Worm (Caenorhabditis elegans) whole organism, L1 larva: ENCODE data around the gene F17C11.12.

Experiments used
- Y116A8C.19 ChIP-seq: sonication (generic microtip); optimal IDR thresholded peaks from 2 replicates; lab custom pipeline; 2016; ENCODE audit warnings: missing compliant biosample characterization, missing genetic modification characterization, borderline replicate concordance
- alr-1 ChIP-seq: fragments of 200-800 bp; sonication (Bioruptor generic); optimal IDR thresholded peaks from 2 replicates; lab custom pipeline; 2018; ENCODE audit warnings: borderline replicate concordance, mild to moderate bottlenecking, missing genetic modification characterization, missing compliant biosample characterization
- aly-2 ChIP-seq: fragments of 150-350 bp; optimal IDR thresholded peaks from 2 replicates; lab custom pipeline; 2014; ENCODE audit warnings: missing biosample characterization, missing genetic modification characterization
- blmp-1 ChIP-seq: fragments of 150-350 bp; optimal IDR thresholded peaks from 2 replicates; lab custom pipeline; 2014; ENCODE audit warnings: missing biosample characterization, missing genetic modification characterization
- ceh-8 ChIP-seq: fragments of 200-800 bp; sonication (Bioruptor generic); optimal IDR thresholded peaks from 2 replicates; lab custom pipeline; 2018; ENCODE audit warnings: mild to moderate bottlenecking, missing genetic modification characterization, moderate library complexity, missing compliant biosample characterization
- ceh-82 ChIP-seq, 3 experiments: fragments of 150-350 bp in 1 of 3; sonication (generic microtip) in 2 of 3; optimal IDR thresholded peaks; 2 replicates each; lab custom pipeline; 2014 to 2017; ENCODE audit warnings: missing biosample characterization in 3 of 3, missing genetic modification characterization in 3 of 3
- ceh-90 ChIP-seq: sonication (generic microtip); optimal IDR thresholded peaks from 2 replicates; lab custom pipeline; 2016; ENCODE audit warnings: missing genetic modification characterization, missing compliant biosample characterization
- dpl-1 ChIP-seq, 3 experiments: fragments of 150-350 bp in 2 of 3; sonication (generic microtip) in 1 of 3; optimal IDR thresholded peaks; 2 replicates each; lab custom pipeline; 2014 to 2017; ENCODE audit warnings: missing biosample characterization in 3 of 3, missing genetic modification characterization in 3 of 3, missing genetic modification reagents in 3 of 3
- dsc-1 ChIP-seq: sonication (generic microtip); optimal IDR thresholded peaks from 2 replicates; lab custom pipeline; 2016; ENCODE audit warnings: mild to moderate bottlenecking, missing genetic modification characterization, missing compliant biosample characterization
- efl-1 ChIP-seq, 4 experiments: fragments of 150-350 bp; optimal IDR thresholded peaks in 3 of 4; peaks in 1 of 4; 1 replicate in 1 of 4; 2 replicates in 3 of 4; lab custom pipeline; 2014; ENCODE audit warnings: missing biosample characterization in 2 of 4, missing genetic modification characterization in 2 of 4, missing genetic modification reagents in 2 of 4
- egl-27 ChIP-seq, 2 experiments: fragments of 150-350 bp in 1 of 2; sonication (generic microtip); optimal IDR thresholded peaks; 3 replicates each; lab custom pipeline; 2017 to 2018; ENCODE audit warnings: missing biosample characterization in 2 of 2, missing genetic modification characterization in 2 of 2, missing genetic modification reagents in 2 of 2
- elt-2 ChIP-seq: sonication (generic microtip); optimal IDR thresholded peaks from 2 replicates; lab custom pipeline; 2016; ENCODE audit warnings: missing genetic modification characterization, mild to moderate bottlenecking, inconsistent platforms, missing compliant biosample characterization, missing genetic modification reagents
- fkh-8 ChIP-seq: sonication (generic microtip); optimal IDR thresholded peaks from 2 replicates; lab custom pipeline; 2016; ENCODE audit warnings: mild to moderate bottlenecking, missing genetic modification characterization, missing compliant biosample characterization
- fos-1 ChIP-seq: fragments of 150-350 bp; optimal IDR thresholded peaks from 2 replicates; lab custom pipeline; 2014; ENCODE audit warnings: missing biosample characterization, missing genetic modification characterization
- grh-1 ChIP-seq: fragments of 200-800 bp; sonication (Bioruptor generic); IDR thresholded peaks from 2 replicates; pipeline ENCODE4 v1.3.6; 2022; ENCODE audit warnings: missing genetic modification reagents, missing genetic modification characterization, missing compliant biosample characterization
- hlh-17 ChIP-seq: fragments of 200-800 bp; sonication (Bioruptor generic); optimal IDR thresholded peaks from 2 replicates; lab custom pipeline; 2018; ENCODE audit warnings: missing genetic modification characterization, mild to moderate bottlenecking, missing compliant biosample characterization, moderate library complexity, borderline replicate concordance
- hpl-2 ChIP-seq: fragments of 150-350 bp; optimal IDR thresholded peaks from 2 replicates; lab custom pipeline; 2014; ENCODE audit warnings: missing biosample characterization, missing genetic modification reagents, missing genetic modification characterization
- lin-13 ChIP-seq: fragments of 150-350 bp; optimal IDR thresholded peaks from 2 replicates; lab custom pipeline; 2014; ENCODE audit warnings: missing biosample characterization, missing genetic modification reagents, missing genetic modification characterization
- lin-14 ChIP-seq: fragments of 200-800 bp; sonication (Bioruptor generic); optimal IDR thresholded peaks from 2 replicates; lab custom pipeline; 2018; ENCODE audit warnings: mild to moderate bottlenecking, missing genetic modification characterization, moderate library complexity, missing compliant biosample characterization
- lin-15B ChIP-seq: fragments of 150-350 bp; sonication (generic microtip); optimal IDR thresholded peaks from 3 replicates; lab custom pipeline; 2014; ENCODE audit warnings: missing biosample characterization, missing genetic modification characterization
- lin-39 ChIP-seq: fragments of 150-350 bp; optimal IDR thresholded peaks from 2 replicates; lab custom pipeline; 2014; ENCODE audit warnings: missing biosample characterization, missing genetic modification reagents, missing genetic modification characterization
- mdl-1 ChIP-seq, 2 experiments: fragments of 150-350 bp; optimal IDR thresholded peaks; 2 replicates each; lab custom pipeline; 2014 to 2017; ENCODE audit warnings: missing biosample characterization in 2 of 2, missing genetic modification characterization in 2 of 2, inconsistent platforms in 1 of 2
- nhr-20 ChIP-seq: sonication (generic microtip); optimal IDR thresholded peaks from 2 replicates; lab custom pipeline; 2016; ENCODE audit warnings: mild to moderate bottlenecking, missing genetic modification characterization, missing compliant biosample characterization
- nhr-237 ChIP-seq: fragments of 150-350 bp; optimal IDR thresholded peaks from 2 replicates; lab custom pipeline; 2014; ENCODE audit warnings: missing biosample characterization, missing genetic modification characterization
- nhr-47 ChIP-seq: sonication (generic microtip); optimal IDR thresholded peaks from 2 replicates; lab custom pipeline; 2016; ENCODE audit warnings: mild to moderate bottlenecking, missing genetic modification characterization, moderate library complexity, missing compliant biosample characterization
- nhr-71 ChIP-seq: sonication (generic microtip); optimal IDR thresholded peaks from 2 replicates; lab custom pipeline; 2016; ENCODE audit warnings: mild to moderate bottlenecking, missing genetic modification characterization, moderate library complexity, missing compliant biosample characterization
- nhr-76 ChIP-seq: sonication (generic microtip); optimal IDR thresholded peaks from 2 replicates; lab custom pipeline; 2017; ENCODE audit warnings: missing biosample characterization, missing genetic modification characterization
- snu-23 ChIP-seq: sonication (generic microtip); optimal IDR thresholded peaks from 2 replicates; lab custom pipeline; 2016; ENCODE audit warnings: missing genetic modification characterization, missing compliant biosample characterization
- sox-4 ChIP-seq: sonication (generic microtip); optimal IDR thresholded peaks from 2 replicates; lab custom pipeline; 2016; ENCODE audit warnings: missing genetic modification characterization, missing compliant biosample characterization
- tbx-2 ChIP-seq: sonication (generic microtip); optimal IDR thresholded peaks from 2 replicates; lab custom pipeline; 2016; ENCODE audit warnings: missing genetic modification characterization, missing compliant biosample characterization
- tlp-1 ChIP-seq: fragments of 150-350 bp; optimal IDR thresholded peaks from 2 replicates; lab custom pipeline; 2014; ENCODE audit warnings: missing biosample characterization, missing genetic modification characterization
- xbp-1 ChIP-seq: sonication (generic microtip); optimal IDR thresholded peaks from 2 replicates; lab custom pipeline; 2016; ENCODE audit warnings: missing genetic modification characterization, missing compliant biosample characterization
- zip-4 ChIP-seq: fragments of 200-800 bp; sonication (Bioruptor generic); optimal IDR thresholded peaks from 2 replicates; lab custom pipeline; 2018; ENCODE audit warnings: mild to moderate bottlenecking, missing genetic modification characterization, moderate library complexity, missing compliant biosample characterization
- ztf-11 ChIP-seq, 2 experiments: sonication (generic microtip); optimal IDR thresholded peaks; 2 replicates each; lab custom pipeline; 2016 to 2017; ENCODE audit warnings: missing genetic modification characterization in 2 of 2, missing biosample characterization in 1 of 2, missing compliant biosample characterization in 1 of 2
- ztf-4 ChIP-seq: fragments of 150-350 bp; optimal IDR thresholded peaks from 2 replicates; lab custom pipeline; 2014; ENCODE audit warnings: missing biosample characterization, missing genetic modification characterization

The F17C11.12 gene

DNA sequence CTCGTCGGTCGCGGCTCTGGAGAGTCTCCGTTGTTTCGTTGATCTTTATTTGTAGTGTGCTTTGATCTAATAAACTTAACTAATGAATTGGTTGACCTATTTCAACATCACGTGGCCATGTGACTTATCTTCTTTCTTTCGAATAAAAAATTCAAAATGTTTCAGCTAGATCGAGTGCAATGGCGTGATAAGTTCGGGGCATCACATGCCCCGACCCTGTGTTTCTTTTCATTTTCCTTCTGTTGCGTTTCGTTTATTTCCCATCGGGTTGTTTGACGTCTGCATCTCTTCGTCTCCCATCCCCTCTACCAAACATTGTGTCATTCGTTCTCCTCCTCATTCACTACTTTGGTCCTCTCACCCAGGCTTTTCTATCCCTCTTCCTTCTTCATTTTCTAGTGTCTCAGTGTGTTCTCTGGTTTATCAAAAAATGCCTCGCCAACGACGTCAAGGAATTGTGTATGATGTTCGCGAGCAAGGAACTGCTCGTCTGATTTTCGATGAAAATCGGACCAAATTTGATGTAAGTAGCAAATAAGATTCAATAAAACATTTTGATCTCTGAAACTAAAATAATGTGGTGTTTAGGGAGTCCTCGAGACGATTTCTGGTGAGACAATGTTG, 15.0 kb upstream of the F17C11.12 start, which contains the start of gene F17C11.4 (continued):
- TF ChIP-seq ceh-82 (tag; optimal IDR thresholded peaks at IDR 0.05; lab: Kevin White, UChicago) (peak; percentile 27 to 66 (median 35)), nhr-76 (no peak), hpl-2 (GFP tag; lab: Kevin White, UChicago) (no peak), fos-1 (tag; lab: Kevin White, UChicago) (peak; percentile 47), sox-4 (tag; lab: Kevin White, UChicago) (no peak), ceh-8 (peak; percentile 59), lin-13 (GFP tag; lab: Kevin White, UChicago) (peak; percentile 78), snu-23 (GFP tag; lab: Kevin White, UChicago) (peak; percentile 95), xbp-1 (tag; lab: Kevin White, UChicago) (peak; percentile 74), dpl-1 (GFP tag; optimal IDR thresholded peaks at IDR 0.05; lab: Kevin White, UChicago) (peak; percentile 48 to 63 (median 55)), blmp-1 (tag; lab: Kevin White, UChicago) (peak; percentile 93), dsc-1 (tag; lab: Kevin White, UChicago) (peak; percentile 67), nhr-237 (no peak), ztf-11 (tag; optimal IDR thresholded peaks at IDR 0.05; lab: Kevin White, UChicago) (no peak), egl-27 (tag; optimal IDR thresholded peaks at IDR 0.05; lab: Kevin White, UChicago) (peak; percentile 59 to 60), mdl-1 (tag; optimal IDR thresholded peaks at IDR 0.05; lab: Kevin White, UChicago) (peak in 1 of 2 experiments; percentile 97), elt-2 (tag; lab: Kevin White, UChicago) (peak; percentile 75), nhr-20 (tag; lab: Kevin White, UChicago) (peak; percentile 97), Y116A8C.19 (tag; lab: Kevin White, UChicago) (no peak), fkh-8 (peak; percentile 71), ceh-90 (tag; lab: Kevin White, UChicago) (no peak), zip-4 (peak; percentile 21), ztf-4 (tag; lab: Kevin White, UChicago) (peak; percentile 84), alr-1 (tag; lab: Kevin White, UChicago) (no peak), hlh-17 (no peak), nhr-71 (tag; lab: Kevin White, UChicago) (peak; percentile 99), grh-1 (no peak), aly-2 (tag; lab: Kevin White, UChicago) (no peak), lin-14 (GFP tag; lab: Kevin White, UChicago) (peak; percentile 96), tlp-1 (tag; lab: Kevin White, UChicago) (no peak), nhr-47 (tag; lab: Kevin White, UChicago) (peak; percentile 83), lin-15B (tag; lab: Kevin White, UChicago) (no peak)

- TF ChIP-seq blmp-1 (tag; lab: Kevin White, UChicago), result peak; percentile 86
- TF ChIP-seq xbp-1 (tag; lab: Kevin White, UChicago), result no peak
Measured at ce11 chrV:10949511-10949910, 12.8 kb upstream of the F17C11.12 start, which contains the start of gene col-153. TSS of gene col-153 (plus strand) at chrV:10949811.

DNA sequence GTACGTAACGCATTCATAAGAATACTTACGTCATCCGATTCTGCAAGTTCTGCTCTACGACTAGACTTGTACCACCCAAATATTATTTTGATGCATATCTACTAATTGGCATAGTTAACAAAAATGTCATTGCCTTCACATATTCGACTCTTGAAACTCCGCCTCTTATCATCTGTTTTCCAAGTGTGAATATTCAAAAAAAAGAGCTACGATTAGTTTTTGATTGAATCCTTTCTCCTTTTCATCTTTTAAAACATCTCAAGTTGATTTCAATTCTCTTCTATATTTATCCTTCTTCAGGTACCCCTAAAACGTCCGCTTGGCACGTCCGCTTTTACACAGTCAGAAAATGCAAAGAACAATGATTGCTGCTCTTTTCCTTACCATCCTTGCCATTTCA, 11.2 kb upstream of the F17C11.12 start, which contains the start of gene F17C11.2:
Gene F17C11.2, plus strand, starts transcription at position 301 of the 400 bp plus-strand sequence.
- TF ChIP-seq dsc-1 (tag; lab: Kevin White, UChicago) (no peak), lin-39 (tag; lab: Kevin White, UChicago) (no peak), efl-1 (optimal IDR thresholded peaks at IDR 0.05; lab: Kevin White, UChicago) (no peak), efl-1 (GFP tag; optimal IDR thresholded peaks at IDR 0.05 in 1 of 2; lab: Kevin White, UChicago) (peak in 1 of 2 experiments; percentile 3), tbx-2 (no peak), nhr-76 (no peak), nhr-20 (tag; lab: Kevin White, UChicago) (no peak)
